Fruit fly (Drosophila melanogaster) S2 (cell line): ENCODE results near the gene FucTD.

Experiments used
- CG8478 ChIP-seq: fragments of >200 bp; optimal IDR thresholded peaks from 2 replicates; lab custom pipeline; 2018
- CTCF ChIP-seq, 2 experiments: fragments of >200 bp; optimal IDR thresholded peaks; 2 replicates each; lab custom pipeline; 2018

The FucTD gene

DNA sequence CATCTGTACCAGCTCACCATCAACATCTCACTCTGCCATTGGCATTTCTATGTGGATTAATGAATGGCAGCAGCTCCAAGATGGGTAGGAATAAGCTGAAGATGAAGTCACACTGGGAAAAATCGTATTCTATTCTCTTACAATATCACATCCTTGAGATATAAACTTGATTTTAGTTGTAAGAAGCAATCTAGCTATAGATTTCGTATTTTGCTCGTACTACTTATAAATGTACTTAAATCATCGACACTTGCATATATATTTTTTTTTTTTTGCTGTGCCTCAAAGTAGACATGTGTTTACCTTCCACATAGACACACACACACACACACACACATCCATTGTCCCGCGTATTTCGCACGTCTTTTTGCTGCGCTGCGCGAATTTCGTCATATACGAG is 8.5 kb downstream of the FucTD start:
- no peak for TF ChIP-seq CTCF (optimal IDR thresholded peaks at IDR 0.05; lab: Kevin White, UChicago)
- no peak for TF ChIP-seq CG8478 (lab: Kevin White, UChicago)

dm6 chr3L:1431489-1432053 is 15.5 kb downstream of the FucTD start:
- TF ChIP-seq CTCF (optimal IDR thresholded peaks at IDR 0.05; lab: Kevin White, UChicago): no peak
- no peak for TF ChIP-seq CG8478 (lab: Kevin White, UChicago)

DNA sequence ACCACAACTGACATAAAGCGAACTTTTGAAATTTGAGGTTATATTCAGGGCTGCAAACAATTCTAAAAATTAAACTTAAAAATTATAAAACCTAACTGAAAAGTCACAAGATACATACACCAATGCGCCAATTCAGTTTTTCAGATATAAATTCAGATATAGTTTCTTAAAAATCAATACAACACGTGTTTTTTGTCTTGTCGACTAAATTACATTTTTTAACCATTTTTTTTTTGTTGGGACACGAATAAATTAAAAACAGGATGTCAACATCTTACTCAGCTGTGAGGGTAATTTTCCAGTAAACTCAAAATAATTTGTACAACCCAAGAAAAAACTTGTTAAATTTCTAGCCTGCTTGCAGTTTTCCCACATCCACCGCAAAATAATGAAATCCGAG is 21.7 kb downstream of the FucTD start, which contains the start of gene SA2:
Gene SA2, minus strand, starts transcription at position 101 of the 400 bp plus-strand sequence.
- no peak for TF ChIP-seq CG8478 (lab: Kevin White, UChicago)
- TF ChIP-seq CTCF (optimal IDR thresholded peaks at IDR 0.05; lab: Kevin White, UChicago): no peak

- TF ChIP-seq CTCF (optimal IDR thresholded peaks at IDR 0.05; lab: Kevin White, UChicago) (no peak), CG8478 (lab: Kevin White, UChicago) (no peak)
Measured at dm6 chr3L:1440999-1441398, 25.0 kb downstream of the FucTD start.

- TF ChIP-seq CG8478 (lab: Kevin White, UChicago) (no peak), CTCF (optimal IDR thresholded peaks at IDR 0.05; lab: Kevin White, UChicago) (no peak)
Measured at dm6 chr3L:1442309-1442708, 26.3 kb downstream of the FucTD start.

dm6 chr3L:1442906-1443305 is 26.9 kb downstream of the FucTD start:
- TF ChIP-seq CTCF (optimal IDR thresholded peaks at IDR 0.05; lab: Kevin White, UChicago) (no peak), CG8478 (lab: Kevin White, UChicago) (no peak)

DNA sequence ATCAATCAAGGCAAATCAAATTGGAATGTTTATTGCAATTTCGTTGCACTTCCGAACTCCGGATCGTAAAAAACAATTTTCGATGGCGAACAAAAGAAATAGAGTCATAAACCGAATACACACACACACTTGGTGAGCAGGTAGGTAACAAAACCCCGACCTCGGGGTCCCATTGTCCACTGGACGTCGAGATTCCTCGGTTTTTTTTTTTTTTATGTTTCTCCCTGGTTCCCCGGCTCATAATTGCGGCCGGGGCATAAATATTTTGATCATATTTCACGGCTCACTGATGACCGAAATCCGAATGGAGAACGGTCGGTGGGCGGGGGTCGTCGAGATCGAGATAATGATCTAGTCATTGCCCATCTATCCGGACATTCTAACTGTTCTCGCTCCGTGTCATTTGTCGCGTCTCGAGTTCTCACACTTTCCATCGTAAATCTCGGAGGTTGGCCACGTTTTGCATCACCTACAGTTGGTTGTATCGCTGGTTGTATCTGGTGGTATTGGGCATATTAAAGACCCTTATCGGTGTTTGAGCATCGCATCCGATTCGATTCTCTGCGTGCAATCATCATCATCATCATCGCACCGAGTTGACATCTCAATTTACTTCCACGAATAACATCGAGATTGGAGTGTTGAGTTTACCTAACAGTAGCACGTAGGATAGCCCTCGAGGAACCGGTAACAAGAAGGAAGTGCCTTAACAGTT is 31.9 kb downstream of the FucTD start:
- TF ChIP-seq CG8478 (lab: Kevin White, UChicago) (no peak), CTCF (optimal IDR thresholded peaks at IDR 0.05; lab: Kevin White, UChicago) (no peak)

DNA sequence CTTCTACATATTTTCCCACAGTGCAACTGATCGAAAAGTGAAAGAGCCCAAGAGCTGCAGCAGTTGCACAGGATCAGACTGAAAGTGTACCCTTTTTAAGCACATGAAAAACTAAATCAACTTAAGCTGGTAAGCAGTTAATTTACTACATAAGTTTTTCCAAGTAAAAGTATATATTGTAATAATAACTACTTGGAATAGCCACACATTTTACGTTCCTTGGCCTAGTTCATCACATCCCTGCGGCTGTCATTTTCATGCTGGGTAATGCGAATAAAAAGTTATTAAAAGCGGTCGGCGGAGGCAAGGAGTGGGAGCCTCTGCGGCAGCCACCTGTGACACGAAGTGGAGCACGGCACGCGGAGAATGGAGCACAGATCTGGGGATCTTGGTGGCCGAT is 34.9 kb downstream of the FucTD start:
- TF ChIP-seq CG8478 (lab: Kevin White, UChicago) (no peak), CTCF (optimal IDR thresholded peaks at IDR 0.05; lab: Kevin White, UChicago) (no peak)

- TF ChIP-seq CTCF (optimal IDR thresholded peaks at IDR 0.05; lab: Kevin White, UChicago): no peak
- TF ChIP-seq CG8478 (lab: Kevin White, UChicago): no peak
Measured at dm6 chr3L:1457281-1457680, 41.2 kb downstream of the FucTD start.

DNA sequence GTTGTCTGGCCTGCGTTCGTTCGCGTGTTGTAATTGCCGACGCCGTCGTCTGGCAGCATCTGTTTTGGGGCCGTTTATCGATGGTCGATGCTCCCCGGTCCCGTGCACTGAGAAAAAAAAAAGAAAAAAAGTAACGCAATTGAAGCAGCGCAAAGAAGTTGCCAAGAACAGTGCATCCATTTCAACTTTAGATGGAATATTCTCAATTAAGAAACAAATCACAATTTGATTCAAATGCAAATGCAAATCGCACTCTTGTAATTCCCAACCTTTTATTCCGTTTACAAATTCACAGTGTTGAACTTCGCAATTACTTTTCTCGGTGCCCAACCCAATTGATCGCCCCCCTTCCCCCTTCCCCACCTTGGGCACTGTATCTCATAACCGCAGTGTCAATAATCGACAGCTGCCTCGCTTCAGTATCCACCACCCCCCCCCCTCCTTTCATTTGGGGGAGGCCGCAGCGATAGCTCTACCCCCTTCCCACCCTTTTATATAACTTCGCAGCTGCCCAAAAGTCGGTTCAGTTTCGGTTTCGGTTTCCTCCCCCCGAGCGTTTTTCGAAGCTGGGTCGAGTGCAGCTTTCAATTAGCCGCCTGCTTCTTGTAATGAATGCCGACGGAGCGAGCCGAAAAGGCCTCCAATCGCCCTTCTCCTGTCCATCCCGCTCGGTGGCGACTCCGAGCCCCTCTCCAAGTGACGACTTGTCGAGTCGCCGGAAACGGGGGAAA is 42.1 kb downstream of the FucTD start:
- no peak for TF ChIP-seq CTCF (optimal IDR thresholded peaks at IDR 0.05; lab: Kevin White, UChicago)
- no peak for TF ChIP-seq CG8478 (lab: Kevin White, UChicago)

DNA sequence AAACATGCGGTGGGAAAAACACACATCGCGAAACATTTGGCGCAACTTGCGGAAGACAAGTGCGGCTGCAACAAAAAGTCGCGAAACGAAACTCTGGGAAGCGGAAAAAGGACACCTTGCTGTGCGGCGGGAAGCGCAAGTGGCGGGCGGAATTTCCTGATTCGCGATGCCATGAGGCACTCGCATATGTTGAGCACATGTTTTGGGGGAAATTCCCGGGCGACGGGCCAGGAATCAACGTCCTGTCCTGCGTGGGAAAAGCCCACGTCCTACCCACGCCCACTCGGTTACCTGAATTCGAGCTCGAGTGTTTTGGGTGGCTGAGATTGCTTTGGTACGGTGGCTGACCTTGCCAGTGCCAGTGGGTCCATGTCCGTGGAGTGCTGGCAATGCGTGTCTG is 45.8 kb downstream of the FucTD start:
- TF ChIP-seq CTCF (optimal IDR thresholded peaks at IDR 0.05; lab: Kevin White, UChicago): no peak
- TF ChIP-seq CG8478 (lab: Kevin White, UChicago): no peak

dm6 chr3L:1463547-1463946 is 47.5 kb downstream of the FucTD start, which contains the start of gene rho:
TSS of gene rho (plus strand) at chr3L:1463811.
- no peak for TF ChIP-seq CTCF (optimal IDR thresholded peaks at IDR 0.05; lab: Kevin White, UChicago)
- TF ChIP-seq CG8478 (lab: Kevin White, UChicago): no peak

DNA sequence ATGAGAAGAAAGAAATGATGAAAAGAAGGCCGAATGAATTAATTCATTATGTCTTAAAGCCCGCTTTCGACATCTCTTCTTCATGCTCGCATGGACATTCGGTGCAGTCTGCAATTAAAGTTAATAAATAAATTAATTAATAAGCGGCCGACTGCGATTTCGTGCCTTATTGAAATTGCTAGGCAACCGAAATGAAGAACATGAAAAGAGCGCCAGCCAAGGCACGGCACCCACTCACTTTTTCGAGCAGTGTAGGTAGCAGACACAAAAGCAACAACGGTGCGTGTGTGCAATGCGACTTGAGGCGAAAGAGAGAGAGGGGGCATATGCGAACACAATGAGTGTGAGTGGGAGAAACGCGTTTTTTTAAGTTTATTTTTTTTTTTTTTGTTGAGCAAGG is 48.4 kb downstream of the FucTD start:
- TF ChIP-seq CTCF (optimal IDR thresholded peaks at IDR 0.05; lab: Kevin White, UChicago) (no peak), CG8478 (lab: Kevin White, UChicago) (no peak)
